Worm (Caenorhabditis elegans): ENCODE measurements around the gene frpr-2.

ce11 chrX:12979747-12980146, 14.5 kb downstream of the frpr-2 start:
- TF ChIP-seq unc-55 (GFP tag; optimal IDR thresholded peaks at IDR 0.05) (no peak), unc-62 (GFP tag; optimal IDR thresholded peaks at IDR 0.05) (no peak), unc-39 (tag; optimal IDR thresholded peaks at IDR 0.05) (no peak), alr-1 (tag; optimal IDR thresholded peaks at IDR 0.05) (no peak), ceh-16 (tag; optimal IDR thresholded peaks at IDR 0.05) (no peak), ZK546.5 (tag; optimal IDR thresholded peaks at IDR 0.05) (no peak), ama-1 (optimal IDR thresholded peaks at IDR 0.05) (no peak), nhr-6 (tag; optimal IDR thresholded peaks at IDR 0.05) (no peak), lin-13 (GFP tag; optimal IDR thresholded peaks at IDR 0.05) (no peak), snpc-4 (tag; optimal IDR thresholded peaks at IDR 0.05) (no peak), nhr-237 (tag; optimal IDR thresholded peaks at IDR 0.05) (no peak), skn-1 (tag; optimal IDR thresholded peaks at IDR 0.05) (no peak)

Measured in whole organism, L2 larva.